Worm (Caenorhabditis elegans) whole organism, young adult: Measurements from ENCODE around the gene Y41D4A.1.

Experiments used
- B0336.3 ChIP-seq: fragments of 200-800 bp; sonication (Bioruptor generic); IDR thresholded peaks from 2 replicates; pipeline ENCODE4 v1.3.6; 2022; ENCODE audit warnings: missing genetic modification characterization, missing compliant biosample characterization
- C17E4.6 ChIP-seq: fragments of 200-800 bp; sonication (Bioruptor generic); IDR thresholded peaks from 2 replicates; pipeline ENCODE4 v1.3.6; 2022; ENCODE audit warnings: missing genetic modification reagents, missing genetic modification characterization, missing compliant biosample characterization
- F23B12.7 ChIP-seq: sonication (generic microtip); optimal IDR thresholded peaks from 2 replicates; lab custom pipeline; 2017; ENCODE audit warnings: missing genetic modification characterization, mild to moderate bottlenecking, missing compliant biosample characterization, antibody characterized with exemption, moderate library complexity; ENCODE audit not compliant: insufficient read depth
- K11D2.4 ChIP-seq: fragments of 200-800 bp; sonication (Bioruptor generic); IDR thresholded peaks from 2 replicates; pipeline ENCODE4 v1.3.6; 2022; ENCODE audit warnings: missing genetic modification reagents, missing genetic modification characterization, missing compliant biosample characterization
- T07F8.4 ChIP-seq: sonication (generic microtip); optimal IDR thresholded peaks from 2 replicates; lab custom pipeline; 2016; ENCODE audit warnings: mild to moderate bottlenecking, missing genetic modification characterization, moderate library complexity, missing compliant biosample characterization
- Y53G8AR.9 ChIP-seq: fragments of 200-800 bp; sonication (Bioruptor generic); conservative IDR thresholded peaks from 2 replicates; pipeline ENCODE4 v1.3.6; 2022; ENCODE audit warnings: missing genetic modification reagents, missing genetic modification characterization, missing compliant biosample characterization
- ZK185.1 ChIP-seq: sonication (generic microtip); optimal IDR thresholded peaks from 2 replicates; lab custom pipeline; 2016; ENCODE audit warnings: mild to moderate bottlenecking, missing genetic modification characterization, missing compliant biosample characterization; ENCODE audit not compliant: poor library complexity, severe bottlenecking
- atf-7 ChIP-seq: sonication (generic microtip); optimal IDR thresholded peaks from 2 replicates; lab custom pipeline; 2017; ENCODE audit warnings: mild to moderate bottlenecking, missing genetic modification characterization, missing compliant biosample characterization
- attf-6 ChIP-seq: fragments of 200-800 bp; sonication (Bioruptor generic); IDR thresholded peaks from 2 replicates; pipeline ENCODE4 v1.3.6; 2022; ENCODE audit warnings: missing genetic modification reagents, missing genetic modification characterization, missing compliant biosample characterization
- bed-1 ChIP-seq: fragments of 200-800 bp; sonication (Bioruptor generic); IDR thresholded peaks from 2 replicates; pipeline ENCODE4 v1.3.6; 2022; ENCODE audit warnings: missing genetic modification reagents, missing genetic modification characterization, missing compliant biosample characterization
- ceh-58 ChIP-seq: fragments of 200-800 bp; sonication (Bioruptor generic); IDR thresholded peaks from 2 replicates; pipeline ENCODE4 v1.3.6; 2022; ENCODE audit warnings: missing genetic modification characterization, missing compliant biosample characterization
- ceh-91 ChIP-seq: fragments of 200-800 bp; sonication (Bioruptor generic); IDR thresholded peaks from 2 replicates; pipeline ENCODE4 v1.3.6; 2022; ENCODE audit warnings: missing genetic modification reagents, missing genetic modification characterization, missing compliant biosample characterization
- die-1 ChIP-seq: sonication (generic microtip); optimal IDR thresholded peaks from 2 replicates; lab custom pipeline; 2016; ENCODE audit warnings: missing genotype, mild to moderate bottlenecking, missing genetic modification characterization, missing compliant biosample characterization
- dox-1 ChIP-seq: fragments of 200-800 bp; sonication (Bioruptor generic); IDR thresholded peaks from 2 replicates; pipeline ENCODE4 v1.3.6; 2022; ENCODE audit warnings: missing genetic modification reagents, missing genetic modification characterization, missing compliant biosample characterization
- egl-18 ChIP-seq: fragments of 200-800 bp; sonication (Bioruptor generic); IDR thresholded peaks from 2 replicates; pipeline ENCODE4 v1.3.6; 2022; ENCODE audit warnings: missing genetic modification reagents, missing genetic modification characterization, missing compliant biosample characterization
- egrh-3 ChIP-seq: fragments of 200-800 bp; sonication (Bioruptor generic); IDR thresholded peaks from 2 replicates; pipeline ENCODE4 v1.3.6; 2022; ENCODE audit warnings: missing genetic modification reagents, missing genetic modification characterization, missing compliant biosample characterization
- hrde-1 ChIP-seq: sonication (generic microtip); optimal IDR thresholded peaks from 2 replicates; lab custom pipeline; 2016; ENCODE audit warnings: missing genetic modification characterization, mild to moderate bottlenecking, missing compliant biosample characterization, moderate library complexity, missing genotype, missing genetic modification reagents, borderline replicate concordance
- let-607 ChIP-seq, 2 experiments: fragments of 200-800 bp in 1 of 2; sonication (Bioruptor generic) in 1 of 2; sonication (generic microtip) in 1 of 2; optimal IDR thresholded peaks; 2 replicates each; lab custom pipeline; 2016 to 2018; ENCODE audit warnings: mild to moderate bottlenecking in 2 of 2, missing compliant biosample characterization in 2 of 2, missing genetic modification characterization in 2 of 2, moderate library complexity in 2 of 2, missing genotype in 1 of 2
- lin-26 ChIP-seq: fragments of 200-800 bp; sonication (Bioruptor generic); IDR thresholded peaks from 2 replicates; pipeline ENCODE4 v1.3.6; 2022; ENCODE audit warnings: missing genetic modification reagents, missing genetic modification characterization, missing compliant biosample characterization
- lin-35 ChIP-seq, 3 experiments: fragments of 150-350 bp in 2 of 3; sonication (generic microtip) in 1 of 3; optimal IDR thresholded peaks; 2 replicates each; lab custom pipeline; 2014 to 2018; ENCODE audit warnings: missing biosample characterization in 3 of 3, missing genetic modification characterization in 3 of 3, missing genetic modification reagents in 3 of 3
- lin-40 ChIP-seq: sonication (generic microtip); optimal IDR thresholded peaks from 2 replicates; lab custom pipeline; 2016; ENCODE audit warnings: missing genetic modification characterization, mild to moderate bottlenecking, missing compliant biosample characterization, missing genotype, missing genetic modification reagents
- lin-54 ChIP-seq: fragments of 200-800 bp; sonication (Bioruptor generic); optimal IDR thresholded peaks from 2 replicates; lab custom pipeline; 2018; ENCODE audit warnings: mild to moderate bottlenecking, missing genetic modification characterization, missing compliant biosample characterization
- lsy-27 ChIP-seq: sonication (generic microtip); optimal IDR thresholded peaks from 2 replicates; lab custom pipeline; 2017; ENCODE audit warnings: missing genetic modification characterization, mild to moderate bottlenecking, missing compliant biosample characterization, antibody characterized with exemption, missing genotype, borderline replicate concordance; ENCODE audit not compliant: insufficient read depth
- madf-8 ChIP-seq: fragments of 200-800 bp; sonication (Bioruptor generic); conservative IDR thresholded peaks from 2 replicates; pipeline ENCODE4 v1.3.6; 2022; ENCODE audit warnings: missing genetic modification reagents, missing genetic modification characterization, missing compliant biosample characterization
- mcd-1 ChIP-seq: fragments of 200-800 bp; sonication (Bioruptor generic); IDR thresholded peaks from 2 replicates; pipeline ENCODE4 v1.3.6; 2022; ENCODE audit warnings: missing genetic modification reagents, missing genetic modification characterization, missing compliant biosample characterization
- mel-28 ChIP-seq: sonication (generic microtip); optimal IDR thresholded peaks from 2 replicates; lab custom pipeline; 2016; ENCODE audit warnings: borderline replicate concordance, mild to moderate bottlenecking, missing genetic modification characterization, missing compliant biosample characterization
- mes-4 ChIP-seq: sonication (generic microtip); optimal IDR thresholded peaks from 2 replicates; lab custom pipeline; 2016; ENCODE audit warnings: missing genotype, missing genetic modification characterization, missing compliant biosample characterization
- pbrm-1 ChIP-seq: fragments of 200-800 bp; sonication (Bioruptor generic); IDR thresholded peaks from 2 replicates; pipeline ENCODE4 v1.3.6; 2022; ENCODE audit warnings: missing genetic modification reagents, missing genetic modification characterization, missing compliant biosample characterization
- repo-1 ChIP-seq: sonication (generic microtip); optimal IDR thresholded peaks from 2 replicates; lab custom pipeline; 2017; ENCODE audit warnings: mild to moderate bottlenecking, missing genetic modification characterization, missing compliant biosample characterization
- sdz-38 ChIP-seq: sonication (generic microtip); optimal IDR thresholded peaks from 2 replicates; lab custom pipeline; 2016; ENCODE audit warnings: missing genotype, missing genetic modification characterization, missing compliant biosample characterization
- sea-2 ChIP-seq: fragments of 200-800 bp; sonication (Bioruptor generic); IDR thresholded peaks from 2 replicates; pipeline ENCODE4 v1.3.6; 2022; ENCODE audit warnings: missing genetic modification characterization, missing compliant biosample characterization
- tlf-1 ChIP-seq: fragments of 200-800 bp; sonication (Bioruptor generic); optimal IDR thresholded peaks from 2 replicates; lab custom pipeline; 2018; ENCODE audit warnings: mild to moderate bottlenecking, missing genetic modification characterization, missing compliant biosample characterization
- xnd-1 ChIP-seq: sonication (generic microtip); optimal IDR thresholded peaks from 2 replicates; lab custom pipeline; 2016; ENCODE audit warnings: missing genotype, missing genetic modification reagents, missing genetic modification characterization, missing compliant biosample characterization
- zfh-2 ChIP-seq: fragments of 200-800 bp; sonication (Bioruptor generic); conservative IDR thresholded peaks from 2 replicates; pipeline ENCODE4 v1.3.6; 2022; ENCODE audit warnings: missing genetic modification reagents, missing genetic modification characterization, missing compliant biosample characterization
- zim-3 ChIP-seq: sonication (generic microtip); optimal IDR thresholded peaks from 2 replicates; lab custom pipeline; 2017; ENCODE audit warnings: mild to moderate bottlenecking, missing genetic modification characterization, moderate library complexity, missing compliant biosample characterization
- ztf-26 ChIP-seq: sonication (generic microtip); optimal IDR thresholded peaks from 2 replicates; lab custom pipeline; 2017; ENCODE audit warnings: missing genetic modification characterization, missing compliant biosample characterization

Y41D4A.1 gene

DNA sequence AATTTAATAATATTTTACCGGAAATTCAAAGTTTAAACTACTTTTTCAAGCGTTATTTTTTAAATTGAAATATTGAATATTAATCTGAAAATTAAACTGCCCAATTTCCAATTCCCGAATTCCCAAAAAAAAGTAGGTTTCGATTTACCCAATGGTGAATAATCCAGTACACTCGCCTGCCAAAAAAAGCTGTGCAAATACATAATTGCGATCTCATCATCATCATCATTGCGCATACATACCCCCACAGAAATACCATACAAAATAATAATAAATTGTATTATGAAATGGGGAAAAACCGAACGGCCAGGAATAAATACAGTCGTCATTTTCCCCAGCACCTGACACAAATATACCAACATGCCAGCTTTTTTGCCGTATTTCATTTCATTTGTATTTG lies at the start of gene Y41D4A.1:
Gene Y41D4A.1 (plus strand): TSS at position 301 of the 400 bp plus-strand sequence.
- no peak for TF ChIP-seq C17E4.6 (GFP tag; lab: Robert Waterston, UW)
- TF ChIP-seq zim-3 (tag; lab: Kevin White, UChicago): no peak
- TF ChIP-seq die-1 (tag; lab: Kevin White, UChicago): no peak
- no peak for TF ChIP-seq sea-2 (GFP tag; lab: Robert Waterston, UW)
- no peak for TF ChIP-seq lin-54
- no peak for TF ChIP-seq lsy-27 (tag; lab: Kevin White, UChicago)
- TF ChIP-seq let-607 (tag; optimal IDR thresholded peaks at IDR 0.05; lab: Kevin White, UChicago): no peak
- no peak for TF ChIP-seq egl-18 (GFP tag; lab: Robert Waterston, UW)
- TF ChIP-seq mes-4 (tag; lab: Kevin White, UChicago): no peak
- TF ChIP-seq attf-6 (GFP tag; lab: Robert Waterston, UW): no peak
- no peak for TF ChIP-seq madf-8
- no peak for TF ChIP-seq mel-28 (tag; lab: Kevin White, UChicago)
- no peak for TF ChIP-seq F23B12.7 (tag; lab: Kevin White, UChicago)
- no peak for TF ChIP-seq pbrm-1 (GFP tag; lab: Robert Waterston, UW)
- no peak for TF ChIP-seq tlf-1 (GFP tag; lab: Kevin White, UChicago)
- no peak for TF ChIP-seq xnd-1 (tag; lab: Kevin White, UChicago)
- no peak for TF ChIP-seq atf-7 (tag; lab: Kevin White, UChicago)
- no peak for TF ChIP-seq sdz-38 (tag; lab: Kevin White, UChicago)
- TF ChIP-seq B0336.3: no peak

DNA sequence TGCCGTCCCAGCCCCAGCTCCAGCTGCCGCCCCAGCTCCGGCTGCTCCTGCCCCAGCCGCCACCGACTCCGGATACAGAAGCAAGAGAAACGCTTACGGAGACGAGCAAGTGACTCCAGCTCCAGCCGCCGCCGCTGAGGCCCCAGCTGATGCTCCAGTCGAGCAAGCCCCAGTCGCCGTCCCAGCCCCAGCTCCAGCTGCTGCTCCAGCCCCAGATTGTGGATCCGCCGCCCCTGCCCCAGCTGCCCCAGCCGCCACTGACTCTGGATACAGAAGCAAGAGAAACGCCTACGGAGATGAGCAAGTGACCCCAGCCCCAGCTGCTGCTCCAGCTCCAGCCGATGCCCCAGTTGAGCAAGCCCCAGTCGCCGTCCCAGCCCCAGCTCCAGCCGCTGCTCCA lies 49.5 kb upstream of the Y41D4A.1 start:
- 0 out of 2 replicates have a peak, but pooled peaks have one; percentile 19 for TF ChIP-seq K11D2.4 (GFP tag; lab: Robert Waterston, UW)
- 0 out of 2 replicates have a peak, but pooled peaks have one; percentile 22 for TF ChIP-seq dox-1 (GFP tag; lab: Robert Waterston, UW)
- 0 out of 2 replicates have a peak, but pooled peaks have one; percentile 19 for TF ChIP-seq Y53G8AR.9 (GFP tag; lab: Robert Waterston, UW)
- peak; percentile 70 for TF ChIP-seq zfh-2 (GFP tag; lab: Robert Waterston, UW)
- TF ChIP-seq mcd-1: peak; percentile 55
- TF ChIP-seq bed-1 (GFP tag; lab: Robert Waterston, UW): 0 out of 2 replicates have a peak, but pooled peaks have one; percentile 23
- 0 out of 2 replicates have a peak, but pooled peaks have one; percentile 10 for TF ChIP-seq ceh-91
- TF ChIP-seq lin-26 (GFP tag; lab: Robert Waterston, UW): peak; percentile 84
- 0 out of 2 replicates have a peak, but pooled peaks have one; percentile 23 for TF ChIP-seq ceh-58 (GFP tag; lab: Robert Waterston, UW)
- peak; percentile 98 for TF ChIP-seq egrh-3 (GFP tag; lab: Robert Waterston, UW)

DNA sequence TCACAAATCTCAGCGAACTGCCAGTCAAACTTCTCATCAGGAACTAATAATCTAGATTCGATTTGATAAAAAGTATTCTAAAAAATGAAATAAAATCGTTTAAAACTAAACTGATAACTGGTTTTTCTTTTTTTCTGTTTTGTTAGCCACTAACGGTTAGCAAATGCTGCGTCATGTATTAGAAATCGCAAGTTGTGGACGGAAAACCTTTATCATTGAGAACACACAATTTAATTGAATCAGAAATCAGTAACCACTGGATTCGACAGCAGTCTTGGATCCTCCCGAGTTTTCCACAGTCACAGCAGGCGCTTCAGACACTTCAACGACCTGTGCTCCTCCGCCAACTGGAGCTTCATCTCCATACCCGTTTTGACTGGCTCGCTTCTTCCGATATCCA lies 49.0 kb upstream of the Y41D4A.1 start:
- TF ChIP-seq lin-40 (peak; percentile 18), lsy-27 (tag; lab: Kevin White, UChicago) (no peak), lin-35 (GFP tag; optimal IDR thresholded peaks at IDR 0.05; lab: Kevin White, UChicago) (no peak), ZK185.1 (tag; lab: Kevin White, UChicago) (no peak), lin-26 (GFP tag; lab: Robert Waterston, UW) (peak; percentile 10), ztf-26 (tag; lab: Kevin White, UChicago) (peak; percentile 31), K11D2.4 (GFP tag; lab: Robert Waterston, UW) (peak; percentile 25; the same call in 1 of the 2 replicates)

DNA sequence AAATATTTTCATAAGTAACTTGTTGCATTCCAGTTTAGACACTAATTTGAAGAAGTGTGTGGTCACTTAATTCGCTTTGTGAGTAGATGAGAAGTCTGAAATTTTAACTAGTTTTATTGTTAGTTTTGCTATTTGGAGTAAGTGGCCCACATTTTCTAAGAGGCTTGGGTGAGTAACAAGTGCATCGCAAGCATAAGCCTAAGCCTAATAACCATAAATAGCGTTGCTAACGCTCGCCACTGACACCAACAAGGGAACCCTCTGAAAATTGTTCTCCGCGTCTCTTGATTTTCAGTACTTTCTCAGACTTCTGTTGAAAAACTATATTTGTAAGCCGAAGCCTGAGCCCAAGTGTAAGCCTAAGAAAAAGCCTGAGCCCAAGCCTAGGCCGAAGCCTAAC lies 47.7 kb upstream of the Y41D4A.1 start, which contains the start of gene epic-3:
Gene epic-3 (minus strand): TSS at position 101 of the 400 bp plus-strand sequence.
- TF ChIP-seq repo-1 (tag; lab: Kevin White, UChicago) (no peak), lsy-27 (tag; lab: Kevin White, UChicago) (no peak), hrde-1 (tag; lab: Kevin White, UChicago) (no peak), C17E4.6 (GFP tag; lab: Robert Waterston, UW) (no peak), T07F8.4 (tag; lab: Kevin White, UChicago) (no peak)
